Fruit fly (Drosophila melanogaster) whole organism: ENCODE results near the gene CG6999.

Source experiments
- CG8478 ChIP-seq: fragments of >200 bp; optimal IDR thresholded peaks from 2 replicates; lab custom pipeline; 2018; ENCODE audit warnings: inconsistent platforms
- Dll ChIP-seq: fragments of >200 bp; optimal IDR thresholded peaks from 2 replicates; lab custom pipeline; 2017
- EcR ChIP-seq, 2 experiments: fragments of >200 bp; optimal IDR thresholded peaks; 2 replicates each; lab custom pipeline; 2017; ENCODE audit warnings: missing biosample characterization in 2 of 2, missing genetic modification characterization in 2 of 2, missing genetic modification reagents in 2 of 2
- pan ChIP-seq: fragments of >200 bp; optimal IDR thresholded peaks from 2 replicates; lab custom pipeline; 2017
- psq ChIP-seq: fragments of >200 bp; optimal IDR thresholded peaks from 2 replicates; lab custom pipeline; 2017
- usp ChIP-seq: fragments of >200 bp; optimal IDR thresholded peaks from 2 replicates; lab custom pipeline; 2017; ENCODE audit warnings: missing biosample characterization, missing genetic modification characterization, mixed read lengths

DNA sequence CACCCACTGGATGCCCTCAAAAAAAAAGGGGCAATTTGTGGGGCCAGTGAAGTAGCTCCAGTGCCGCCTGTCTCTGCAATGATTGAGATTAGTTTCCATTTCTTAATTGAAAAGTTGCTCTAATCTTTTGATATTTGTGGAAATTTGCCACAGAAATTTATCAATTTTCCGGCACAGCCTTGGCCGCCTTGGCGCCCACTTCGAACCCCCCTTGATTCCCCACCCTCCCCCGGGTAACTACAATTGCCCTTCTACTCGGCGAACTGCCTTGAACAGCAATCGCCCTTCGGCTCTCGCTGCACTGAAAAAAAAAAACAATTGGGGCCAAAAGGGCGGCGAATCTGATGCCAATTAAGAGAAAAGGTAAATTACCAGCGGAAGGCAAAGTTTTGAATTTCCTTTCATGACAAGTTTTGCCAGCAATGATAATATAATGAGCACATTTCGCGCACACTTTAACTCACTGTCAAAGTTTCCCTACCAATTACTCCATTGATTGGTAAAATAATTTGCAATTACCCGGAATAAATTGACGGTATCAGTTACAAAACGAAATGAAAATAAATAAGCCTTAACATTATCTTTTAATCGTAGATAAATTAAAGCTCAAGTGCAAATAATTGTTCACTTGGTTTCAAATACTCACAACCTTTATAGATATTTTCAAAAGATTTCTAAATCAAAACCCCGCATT lies 31.7 kb downstream of the CG6999 start:
- TF ChIP-seq usp (GFP tag; lab: Kevin White, UChicago) = no peak
- no peak for TF ChIP-seq psq (lab: Kevin White, UChicago)
- TF ChIP-seq CG8478 (lab: Kevin White, UChicago) = no peak
- no peak for TF ChIP-seq Dll (lab: Kevin White, UChicago)
- no peak for TF ChIP-seq pan
- TF ChIP-seq EcR (GFP tag; optimal IDR thresholded peaks at IDR 0.05; lab: Kevin White, UChicago) = no peak
